Fruit fly (Drosophila melanogaster) whole organism, embryonic: ENCODE data around the gene CycE.
A peak's percentile ranks its signal among the peaks of the same experiment; 100 is the strongest.

Experiments used
- BEAF-32 ChIP-seq: fragments of 200-800 bp; sonication (Bioruptor generic); optimal IDR thresholded peaks from 3 replicates; lab custom pipeline; 2017; ENCODE audit warnings: missing biosample characterization, missing genetic modification characterization, mild to moderate bottlenecking, moderate library complexity, missing genetic modification reagents
- CG10267 ChIP-seq: fragments of 200-800 bp; sonication (Bioruptor generic); optimal IDR thresholded peaks from 2 replicates; lab custom pipeline; 2018; ENCODE audit warnings: missing biosample characterization, mild to moderate bottlenecking, missing genetic modification characterization, moderate library complexity
- CG12391 ChIP-seq: fragments of 200-800 bp; sonication (Bioruptor generic); optimal IDR thresholded peaks from 3 replicates; lab custom pipeline; 2018; ENCODE audit warnings: missing biosample characterization, mild to moderate bottlenecking, missing genetic modification characterization, moderate library complexity
- CG13287 ChIP-seq: fragments of 200-800 bp; sonication (Bioruptor generic); IDR thresholded peaks from 2 replicates; pipeline ENCODE4 v1.3.6; 2022; ENCODE audit warnings: missing biosample characterization, missing genetic modification characterization; ENCODE audit not compliant: partially characterized antibody
- CG13624 ChIP-seq: fragments of 200-800 bp; sonication (Bioruptor generic); optimal IDR thresholded peaks from 2 replicates; lab custom pipeline; 2016; ENCODE audit warnings: missing biosample characterization, missing genetic modification characterization
- CG16813 ChIP-seq: fragments of 200-800 bp; sonication (Bioruptor generic); IDR thresholded peaks from 3 replicates; pipeline ENCODE4 v1.3.6; 2022; ENCODE audit warnings: missing biosample characterization, missing genetic modification characterization; ENCODE audit not compliant: partially characterized antibody
- CG17186 ChIP-seq: fragments of 200-800 bp; sonication (Bioruptor generic); optimal IDR thresholded peaks from 3 replicates; lab custom pipeline; 2017; ENCODE audit warnings: missing biosample characterization, missing genetic modification reagents, missing genetic modification characterization
- CG17328 ChIP-seq: fragments of 200-800 bp; sonication (Bioruptor generic); IDR thresholded peaks from 2 replicates; pipeline ENCODE4 v1.3.6; 2022; ENCODE audit warnings: missing biosample characterization, missing genetic modification characterization
- CG17612 ChIP-seq: fragments of 200-800 bp; sonication (Bioruptor generic); IDR thresholded peaks from 2 replicates; pipeline ENCODE4 v1.3.6; 2022; ENCODE audit warnings: missing biosample characterization, missing genetic modification characterization
- CG17802 ChIP-seq: fragments of 200-800 bp; sonication (Bioruptor generic); optimal IDR thresholded peaks from 2 replicates; lab custom pipeline; 2018; ENCODE audit warnings: missing biosample characterization, mild to moderate bottlenecking, missing genetic modification characterization, moderate library complexity
- CG18619 ChIP-seq: fragments of 200-800 bp; sonication (Bioruptor generic); optimal IDR thresholded peaks from 3 replicates; lab custom pipeline; 2017; ENCODE audit warnings: missing biosample characterization, mild to moderate bottlenecking, missing genetic modification characterization
- CG2116 ChIP-seq: fragments of 200-800 bp; sonication (Bioruptor generic); optimal IDR thresholded peaks from 3 replicates; lab custom pipeline; 2018; ENCODE audit warnings: missing biosample characterization, mild to moderate bottlenecking, missing genetic modification characterization
- CG30020 ChIP-seq: fragments of 200-800 bp; optimal IDR thresholded peaks from 2 replicates; lab custom pipeline; 2019; ENCODE audit warnings: missing biosample characterization, mild to moderate bottlenecking, missing genetic modification characterization, moderate library complexity
- CG34224 ChIP-seq: fragments of 200-800 bp; sonication (Bioruptor generic); IDR thresholded peaks from 3 replicates; pipeline ENCODE4 v1.3.6; 2022; ENCODE audit warnings: missing biosample characterization, missing genetic modification characterization; ENCODE audit not compliant: partially characterized antibody
- CG6765 ChIP-seq: fragments of 200-800 bp; sonication (Bioruptor generic); optimal IDR thresholded peaks from 3 replicates; lab custom pipeline; 2017; ENCODE audit warnings: missing biosample characterization, mild to moderate bottlenecking, missing genetic modification characterization
- CG6791 ChIP-seq: fragments of 200-800 bp; sonication (Bioruptor generic); IDR thresholded peaks from 3 replicates; pipeline ENCODE4 v1.3.6; 2022; ENCODE audit warnings: missing biosample characterization, missing genetic modification characterization; ENCODE audit not compliant: partially characterized antibody
- CG7372 ChIP-seq: fragments of 200-800 bp; sonication (Bioruptor generic); IDR thresholded peaks from 2 replicates; pipeline ENCODE4 v1.3.6; 2022; ENCODE audit warnings: missing biosample characterization, missing genetic modification characterization
- Dll ChIP-seq: fragments of 200-800 bp; sonication (Bioruptor generic); IDR thresholded peaks from 4 replicates; pipeline ENCODE4 v1.3.6; 2022; ENCODE audit warnings: missing biosample characterization, missing genetic modification characterization; ENCODE audit not compliant: partially characterized antibody
- Dp ChIP-seq: fragments of 200-800 bp; sonication (Bioruptor generic); optimal IDR thresholded peaks from 2 replicates; lab custom pipeline; 2018; ENCODE audit warnings: missing biosample characterization, mild to moderate bottlenecking, missing genetic modification characterization, moderate library complexity
- Dref ChIP-seq: fragments of 200-800 bp; sonication (Bioruptor generic); IDR thresholded peaks from 2 replicates; pipeline ENCODE4 v1.3.6; 2022; ENCODE audit warnings: missing biosample characterization, missing genetic modification characterization
- E2f2 ChIP-seq: fragments of 200-800 bp; sonication (Bioruptor generic); IDR thresholded peaks from 2 replicates; pipeline ENCODE4 v1.3.6; 2022; ENCODE audit warnings: missing biosample characterization, missing genetic modification characterization
- HLH4C ChIP-seq: fragments of 200-800 bp; sonication (Bioruptor generic); IDR thresholded peaks from 3 replicates; pipeline ENCODE4 v1.3.6; 2022; ENCODE audit warnings: missing biosample characterization, missing genetic modification characterization; ENCODE audit not compliant: partially characterized antibody
- Jarid2 ChIP-seq: fragments of 200-800 bp; sonication (Bioruptor generic); optimal IDR thresholded peaks from 3 replicates; lab custom pipeline; 2017; ENCODE audit warnings: mild to moderate bottlenecking, missing biosample characterization, missing genetic modification reagents, missing genetic modification characterization
- MBD-R2 ChIP-seq: fragments of 200-800 bp; sonication (Bioruptor generic); IDR thresholded peaks from 2 replicates; pipeline ENCODE4 v1.3.6; 2022; ENCODE audit warnings: missing biosample characterization, missing genetic modification characterization
- Opbp ChIP-seq: fragments of 200-800 bp; sonication (Bioruptor generic); IDR thresholded peaks from 3 replicates; pipeline ENCODE4 v1.3.6; 2022; ENCODE audit warnings: missing biosample characterization, missing genetic modification characterization; ENCODE audit not compliant: partially characterized antibody
- PHDP ChIP-seq: fragments of 200-800 bp; sonication (Bioruptor generic); optimal IDR thresholded peaks from 3 replicates; lab custom pipeline; 2018; ENCODE audit warnings: missing biosample characterization, mild to moderate bottlenecking, missing genetic modification characterization, moderate library complexity
- Ravus ChIP-seq: fragments of 200-800 bp; sonication (Bioruptor generic); IDR thresholded peaks from 2 replicates; pipeline ENCODE4 v1.3.6; 2022; ENCODE audit warnings: missing biosample characterization, missing genetic modification characterization
- Sry-δ ChIP-seq: fragments of 200-800 bp; sonication (Bioruptor generic); optimal IDR thresholded peaks from 2 replicates; lab custom pipeline; 2016; ENCODE audit warnings: missing biosample characterization, missing genetic modification characterization
- Xbp1 ChIP-seq: fragments of 200-800 bp; sonication (Bioruptor generic); optimal IDR thresholded peaks from 3 replicates; lab custom pipeline; 2016; ENCODE audit warnings: missing biosample characterization, mild to moderate bottlenecking, missing genetic modification characterization
- amos ChIP-seq: fragments of 200-800 bp; sonication (Bioruptor generic); IDR thresholded peaks from 2 replicates; pipeline ENCODE4 v1.3.6; 2022; ENCODE audit warnings: missing biosample characterization, missing genetic modification characterization; ENCODE audit not compliant: partially characterized antibody
- ato ChIP-seq: fragments of 200-800 bp; sonication (Bioruptor generic); IDR thresholded peaks from 2 replicates; pipeline ENCODE4 v1.3.6; 2022; ENCODE audit warnings: missing biosample characterization, missing genetic modification characterization; ENCODE audit not compliant: partially characterized antibody
- crp ChIP-seq, 2 experiments: fragments of 200-800 bp; sonication (Bioruptor generic); optimal IDR thresholded peaks; 2 replicates in 1 of 2; 3 replicates in 1 of 2; lab custom pipeline; 2017; ENCODE audit warnings: missing biosample characterization in 2 of 2, missing genetic modification characterization in 2 of 2, mild to moderate bottlenecking in 1 of 2, moderate library complexity in 1 of 2
- grau ChIP-seq: fragments of 200-800 bp; optimal IDR thresholded peaks from 3 replicates; lab custom pipeline; 2019; ENCODE audit warnings: missing biosample characterization, mild to moderate bottlenecking, missing genetic modification characterization, moderate library complexity
- grn ChIP-seq: fragments of 200-800 bp; sonication (Bioruptor generic); optimal IDR thresholded peaks from 3 replicates; lab custom pipeline; 2017; ENCODE audit warnings: missing biosample characterization, missing genetic modification characterization
- hbn ChIP-seq: fragments of 200-800 bp; sonication (Bioruptor generic); IDR thresholded peaks from 2 replicates; pipeline ENCODE4 v1.3.6; 2022; ENCODE audit warnings: missing biosample characterization, missing genetic modification characterization; ENCODE audit not compliant: partially characterized antibody
- inv ChIP-seq: fragments of 200-800 bp; sonication (Bioruptor generic); IDR thresholded peaks from 2 replicates; pipeline ENCODE4 v1.3.6; 2022; ENCODE audit warnings: missing biosample characterization, missing genetic modification characterization; ENCODE audit not compliant: partially characterized antibody
- kah ChIP-seq: fragments of 200-800 bp; sonication (Bioruptor generic); optimal IDR thresholded peaks from 2 replicates; lab custom pipeline; 2018; ENCODE audit warnings: missing biosample characterization, mild to moderate bottlenecking, missing genetic modification characterization
- knrl ChIP-seq: fragments of 200-800 bp; sonication (Bioruptor generic); IDR thresholded peaks from 3 replicates; pipeline ENCODE4 v1.3.6; 2022; ENCODE audit warnings: missing biosample characterization, missing genetic modification characterization; ENCODE audit not compliant: partially characterized antibody
- mld ChIP-seq: fragments of 200-800 bp; sonication (Bioruptor generic); IDR thresholded peaks from 3 replicates; pipeline ENCODE4 v1.3.6; 2022; ENCODE audit warnings: missing biosample characterization, missing genetic modification characterization; ENCODE audit not compliant: partially characterized antibody
- nerfin-1 ChIP-seq: fragments of 200-800 bp; sonication (Bioruptor generic); optimal IDR thresholded peaks from 3 replicates; lab custom pipeline; 2019; ENCODE audit warnings: missing biosample characterization, mild to moderate bottlenecking, missing genetic modification characterization, moderate library complexity
- nerfin-2 ChIP-seq: fragments of 200-800 bp; sonication (Bioruptor generic); IDR thresholded peaks from 2 replicates; pipeline ENCODE4 v1.3.6; 2022; ENCODE audit warnings: missing biosample characterization, missing genetic modification characterization; ENCODE audit not compliant: partially characterized antibody
- org-1 ChIP-seq: fragments of 200-800 bp; sonication (Bioruptor generic); optimal IDR thresholded peaks from 2 replicates; lab custom pipeline; 2017; ENCODE audit warnings: missing biosample characterization, missing genetic modification characterization
- phol ChIP-seq: fragments of 200-800 bp; sonication (Bioruptor generic); optimal IDR thresholded peaks from 3 replicates; lab custom pipeline; 2018; ENCODE audit warnings: missing biosample characterization, mild to moderate bottlenecking, missing genetic modification characterization, moderate library complexity
- pzg ChIP-seq: fragments of 200-800 bp; sonication (Bioruptor generic); optimal IDR thresholded peaks from 3 replicates; lab custom pipeline; 2018; ENCODE audit warnings: missing biosample characterization, mild to moderate bottlenecking, missing genetic modification characterization, moderate library complexity
- sna ChIP-seq: fragments of 200-800 bp; sonication (Bioruptor generic); IDR thresholded peaks from 2 replicates; pipeline ENCODE4 v1.3.6; 2022; ENCODE audit warnings: missing biosample characterization, missing genetic modification characterization; ENCODE audit not compliant: partially characterized antibody
- twi ChIP-seq: fragments of 200-800 bp; optimal IDR thresholded peaks from 2 replicates; lab custom pipeline; 2019; ENCODE audit warnings: missing biosample characterization, mild to moderate bottlenecking, missing genetic modification characterization, moderate library complexity
- unc-4 ChIP-seq: fragments of 200-800 bp; sonication (Bioruptor generic); IDR thresholded peaks from 2 replicates; pipeline ENCODE4 v1.3.6; 2022; ENCODE audit warnings: missing biosample characterization, missing genetic modification characterization; ENCODE audit not compliant: partially characterized antibody
- zfh1 ChIP-seq: fragments of 200-800 bp; sonication (Bioruptor generic); IDR thresholded peaks from 3 replicates; pipeline ENCODE4 v1.3.6; 2022; ENCODE audit warnings: missing biosample characterization, missing genetic modification characterization

Gene CycE

DNA sequence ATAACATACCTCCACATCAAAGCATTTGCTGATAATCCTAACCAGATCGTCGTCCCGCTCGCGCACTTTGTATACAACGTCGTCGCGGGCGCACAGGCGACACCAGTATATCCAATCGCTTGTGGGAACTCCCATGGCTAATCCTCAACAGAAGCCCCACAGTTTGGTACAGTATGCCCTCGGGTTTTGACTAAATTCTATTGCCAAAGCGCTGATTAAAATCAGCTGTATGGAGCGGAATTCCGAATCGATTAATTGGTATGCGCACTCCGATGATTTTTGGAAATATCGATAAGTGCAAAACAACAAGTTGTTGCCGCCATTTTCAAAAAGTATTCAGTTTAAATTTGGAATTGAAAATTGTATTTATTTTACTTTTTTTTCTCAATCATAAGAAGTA, 20.1 kb upstream of the CycE start, which contains the start of gene wek (continued):
- TF ChIP-seq HLH4C (GFP tag; lab: Robert Waterston, UW) (peak; percentile 84), CG30020 (tag; lab: Kevin White, UChicago) (no peak), E2f2 (GFP tag; lab: Robert Waterston, UW) (peak; percentile 93), CG13624 (no peak), grau (tag; lab: Kevin White, UChicago) (peak; percentile 76), mld (GFP tag; lab: Robert Waterston, UW) (peak; percentile 78), sna (GFP tag; lab: Robert Waterston, UW) (peak; percentile 48; the same call in 1 of the 2 replicates), CG13287 (peak; percentile 84), MBD-R2 (GFP tag; lab: Robert Waterston, UW) (peak; percentile 83), Dll (peak; percentile 83), CG6791 (GFP tag; lab: Robert Waterston, UW) (peak; percentile 82), Xbp1 (GFP tag; lab: Kevin White, UChicago) (no peak), twi (tag; lab: Kevin White, UChicago) (no peak), CG16813 (peak; percentile 65), zfh1 (GFP tag; lab: Robert Waterston, UW) (no peak), unc-4 (peak; percentile 73), BEAF-32 (GFP tag; lab: Kevin White, UChicago) (peak; percentile 64), nerfin-2 (GFP tag; lab: Robert Waterston, UW) (peak; percentile 84), kah (GFP tag; lab: Kevin White, UChicago) (peak; percentile 95), Dp (GFP tag; lab: Kevin White, UChicago) (peak; percentile 82), grn (GFP tag; lab: Kevin White, UChicago) (peak; percentile 88), Dref (GFP tag; lab: Robert Waterston, UW) (peak; percentile 83), ato (GFP tag; lab: Robert Waterston, UW) (peak; percentile 68), phol (tag; lab: Kevin White, UChicago) (peak; percentile 50), CG6765 (no peak), Opbp (GFP tag; lab: Robert Waterston, UW) (peak; percentile 70; the same call in 2 of the 3 replicates), nerfin-1 (tag; lab: Kevin White, UChicago) (peak; percentile 73), pzg (GFP tag; lab: Kevin White, UChicago) (peak; percentile 50), CG10267 (tag; lab: Kevin White, UChicago) (peak; percentile 49), CG17328 (GFP tag; lab: Robert Waterston, UW) (no peak), CG12391 (tag; lab: Kevin White, UChicago) (no peak), Sry-δ (GFP tag; lab: Kevin White, UChicago) (peak; percentile 65), CG17802 (tag; lab: Kevin White, UChicago) (peak; percentile 88), PHDP (no peak), knrl (GFP tag; lab: Robert Waterston, UW) (peak; percentile 60; the same call in 2 of the 3 replicates), CG18619 (GFP tag; lab: Kevin White, UChicago) (no peak), CG17186 (GFP tag; lab: Kevin White, UChicago) (peak; percentile 20), crp (GFP tag; optimal IDR thresholded peaks at IDR 0.05; lab: Kevin White, UChicago) (peak; percentile 4 to 82), Ravus (GFP tag; lab: Robert Waterston, UW) (no peak), hbn (GFP tag; lab: Robert Waterston, UW) (peak; percentile 69), CG2116 (GFP tag; lab: Kevin White, UChicago) (peak; percentile 79), Jarid2 (GFP tag; lab: Kevin White, UChicago) (no peak), CG34224 (GFP tag; lab: Robert Waterston, UW) (peak; percentile 88), amos (peak; percentile 69), org-1 (GFP tag; lab: Kevin White, UChicago) (no peak), CG17612 (no peak), CG7372 (no peak), inv (GFP tag; lab: Robert Waterston, UW) (peak; percentile 53)
